Worm (Caenorhabditis elegans) whole organism, L4/young adult: ENCODE data around the gene C02F5.5.

ENCODE experiments used
- W03F9.2 ChIP-seq: fragments of 150-350 bp; optimal IDR thresholded peaks from 2 replicates; lab custom pipeline; 2014; ENCODE audit warnings: missing biosample characterization, missing genetic modification characterization
- dao-5 ChIP-seq: sonication (generic microtip); optimal IDR thresholded peaks from 2 replicates; lab custom pipeline; 2016; ENCODE audit warnings: missing genotype, missing genetic modification characterization, moderate library complexity, missing compliant biosample characterization
- him-1 ChIP-seq: sonication (generic microtip); optimal IDR thresholded peaks from 2 replicates; lab custom pipeline; 2016; ENCODE audit warnings: missing genotype, missing genetic modification reagents, missing genetic modification characterization, missing compliant biosample characterization

ce11 chrIII:8249381-8249780 is 13.4 kb downstream of the C02F5.5 start, which contains the start of the genes C02F5.10 and C02F5.2:
- TF ChIP-seq him-1 (tag; lab: Kevin White, UChicago) (no peak), W03F9.2 (tag; lab: Kevin White, UChicago) (no peak), dao-5 (tag; lab: Kevin White, UChicago) (no peak)
